Fruit fly (Drosophila melanogaster) whole organism, wandering third instar larva: ENCODE measurements around the gene CG8301.
A peak's percentile ranks its signal among the peaks of the same experiment; 100 is the strongest.

Source experiments
- Abd-B ChIP-seq: fragments of >200 bp; optimal IDR thresholded peaks from 2 replicates; lab custom pipeline; 2017; ENCODE audit warnings: missing biosample characterization, missing genetic modification characterization
- CG32264 ChIP-seq: fragments of 200-800 bp; sonication (Bioruptor generic); optimal IDR thresholded peaks from 2 replicates; lab custom pipeline; 2016; ENCODE audit warnings: missing biosample characterization, missing genetic modification characterization
- CG9705 ChIP-seq: fragments of 200-800 bp; sonication (Bioruptor generic); optimal IDR thresholded peaks from 2 replicates; lab custom pipeline; 2018; ENCODE audit warnings: missing biosample characterization, mild to moderate bottlenecking, missing genetic modification characterization
- CrebA ChIP-seq: fragments of 200-800 bp; sonication (Bioruptor generic); optimal IDR thresholded peaks from 2 replicates; lab custom pipeline; 2016; ENCODE audit warnings: missing biosample characterization, mild to moderate bottlenecking, missing genetic modification characterization, borderline replicate concordance
- Dfd ChIP-seq: fragments of >200 bp; optimal IDR thresholded peaks from 2 replicates; lab custom pipeline; 2017; ENCODE audit warnings: missing biosample characterization, missing genetic modification characterization
- Dif ChIP-seq: fragments of 200-275, 200-300 bp; sonication (Bioruptor generic); optimal IDR thresholded peaks from 2 replicates; lab custom pipeline; 2018; ENCODE audit warnings: missing biosample characterization, missing genetic modification characterization; ENCODE audit not compliant: partially characterized antibody
- GATAd ChIP-seq: sonication (Bioruptor generic); optimal IDR thresholded peaks from 2 replicates; lab custom pipeline; 2016; ENCODE audit warnings: missing biosample characterization, missing genetic modification characterization
- HLH106 ChIP-seq: fragments of 200-800 bp; optimal IDR thresholded peaks from 3 replicates; lab custom pipeline; 2019; ENCODE audit warnings: missing biosample characterization, mild to moderate bottlenecking, missing genetic modification characterization, moderate library complexity
- Hnf4 ChIP-seq: fragments of 200-800 bp; sonication (Bioruptor generic); optimal IDR thresholded peaks from 2 replicates; lab custom pipeline; 2016; ENCODE audit warnings: missing biosample characterization, mild to moderate bottlenecking, missing genetic modification characterization
- Hr78 ChIP-seq: fragments of >200 bp; optimal IDR thresholded peaks from 2 replicates; lab custom pipeline; 2017; ENCODE audit warnings: missing biosample characterization, missing genetic modification characterization
- Hr83 ChIP-seq: fragments of 200-300 bp; sonication (Bioruptor generic); optimal IDR thresholded peaks from 2 replicates; lab custom pipeline; 2016; ENCODE audit warnings: missing biosample characterization, mild to moderate bottlenecking, missing genetic modification characterization, moderate library complexity; ENCODE audit not compliant: poor library complexity, severe bottlenecking
- Jra ChIP-seq: sonication (Bioruptor generic); optimal IDR thresholded peaks from 2 replicates; lab custom pipeline; 2016; ENCODE audit warnings: missing biosample characterization, missing genetic modification characterization
- Mio ChIP-seq: sonication (Bioruptor generic); optimal IDR thresholded peaks from 2 replicates; lab custom pipeline; 2016; ENCODE audit warnings: missing biosample characterization, missing genetic modification characterization
- Myc ChIP-seq: fragments of >200 bp; optimal IDR thresholded peaks from 2 replicates; lab custom pipeline; 2017
- N ChIP-seq: fragments of >200 bp; optimal IDR thresholded peaks from 2 replicates; lab custom pipeline; 2018; ENCODE audit warnings: missing biosample characterization, missing external identifiers, missing genetic modification characterization
- OdsH ChIP-seq: fragments of 200-800 bp; sonication (Bioruptor generic); optimal IDR thresholded peaks from 2 replicates; lab custom pipeline; 2016; ENCODE audit warnings: missing biosample characterization, mild to moderate bottlenecking, missing genetic modification characterization
- Rel ChIP-seq, 2 experiments: fragments of 200-800 bp; sonication (Bioruptor generic) in 1 of 2; optimal IDR thresholded peaks; 2 replicates in 1 of 2; 3 replicates in 1 of 2; lab custom pipeline; 2016 to 2019; ENCODE audit warnings: mild to moderate bottlenecking in 2 of 2, missing biosample characterization in 2 of 2, missing genetic modification characterization in 2 of 2, moderate library complexity in 1 of 2
- Sp1 ChIP-seq: fragments of 200-800 bp; sonication (Bioruptor generic); optimal IDR thresholded peaks from 3 replicates; lab custom pipeline; 2019; ENCODE audit warnings: missing biosample characterization, mild to moderate bottlenecking, missing genetic modification characterization, moderate library complexity
- Vsx2 ChIP-seq: fragments of 200-300, 225-300 bp; sonication (Bioruptor generic); optimal IDR thresholded peaks from 2 replicates; lab custom pipeline; 2018; ENCODE audit warnings: missing biosample characterization, missing genetic modification characterization; ENCODE audit not compliant: partially characterized antibody
- br ChIP-seq: fragments of 200-800 bp; sonication (Bioruptor generic); optimal IDR thresholded peaks from 2 replicates; lab custom pipeline; 2016; ENCODE audit warnings: missing biosample characterization, missing genetic modification characterization
- brk ChIP-seq: fragments of 200-800 bp; sonication (Bioruptor generic); optimal IDR thresholded peaks from 2 replicates; lab custom pipeline; 2016; ENCODE audit warnings: missing biosample characterization, mild to moderate bottlenecking, missing genetic modification characterization
- dl ChIP-seq, 2 experiments: fragments of 175-275, 200-275 bp in 1 of 2; fragments of 200-275 bp in 1 of 2; sonication (Bioruptor generic); optimal IDR thresholded peaks; lab custom pipeline; 2018; ENCODE audit warnings: mild to moderate bottlenecking in 2 of 2, missing biosample characterization in 2 of 2, missing genetic modification characterization in 2 of 2, moderate library complexity in 2 of 2; ENCODE audit not compliant: partially characterized antibody in 2 of 2, insufficient read depth in 1 of 2
- dmrt93B ChIP-seq: fragments of 200-800 bp; sonication (Bioruptor generic); optimal IDR thresholded peaks from 2 replicates; lab custom pipeline; 2018; ENCODE audit warnings: missing biosample characterization, mild to moderate bottlenecking, missing genetic modification characterization
- dsf ChIP-seq: sonication (Bioruptor generic); optimal IDR thresholded peaks from 2 replicates; lab custom pipeline; 2016; ENCODE audit warnings: missing biosample characterization, missing genetic modification characterization, borderline replicate concordance
- ey ChIP-seq: fragments of 200-800 bp; sonication (Bioruptor generic); optimal IDR thresholded peaks from 2 replicates; lab custom pipeline; 2016; ENCODE audit warnings: missing biosample characterization, missing genetic modification characterization
- foxo ChIP-seq, 2 experiments: fragments of 200-800 bp; sonication (Bioruptor generic); optimal IDR thresholded peaks; 2 replicates in 1 of 2; 3 replicates in 1 of 2; lab custom pipeline; 2016 to 2017; ENCODE audit warnings: missing biosample characterization in 2 of 2, missing genetic modification characterization in 2 of 2
- fru ChIP-seq: fragments of 200-800 bp; sonication (Bioruptor generic); optimal IDR thresholded peaks from 3 replicates; lab custom pipeline; 2016; ENCODE audit warnings: missing biosample characterization, mild to moderate bottlenecking, missing genetic modification characterization
- h ChIP-seq: fragments of 200-800 bp; sonication (Bioruptor generic); optimal IDR thresholded peaks from 3 replicates; lab custom pipeline; 2016; ENCODE audit warnings: missing biosample characterization, mild to moderate bottlenecking, missing genetic modification characterization
- jim ChIP-seq: fragments of 175-275, 200-325 bp; sonication (Bioruptor generic); optimal IDR thresholded peaks from 2 replicates; lab custom pipeline; 2016; ENCODE audit warnings: missing biosample characterization, mild to moderate bottlenecking, missing genetic modification characterization
- lola ChIP-seq: fragments of >200 bp; optimal IDR thresholded peaks from 2 replicates; lab custom pipeline; 2017; ENCODE audit warnings: missing biosample characterization, missing genetic modification characterization
- pan ChIP-seq: fragments of >200 bp; optimal IDR thresholded peaks from 2 replicates; lab custom pipeline; 2017
- psq ChIP-seq: fragments of 200-800 bp; sonication (Bioruptor generic); optimal IDR thresholded peaks from 3 replicates; lab custom pipeline; 2017; ENCODE audit warnings: missing biosample characterization, mild to moderate bottlenecking, missing genetic modification characterization, moderate library complexity
- rgr ChIP-seq: fragments of 200-800 bp; sonication (Bioruptor generic); optimal IDR thresholded peaks from 3 replicates; lab custom pipeline; 2016; ENCODE audit warnings: missing biosample characterization, mild to moderate bottlenecking, missing genetic modification characterization
- sage ChIP-seq: fragments of 200-800 bp; sonication (Bioruptor generic); optimal IDR thresholded peaks from 2 replicates; lab custom pipeline; 2016; ENCODE audit warnings: missing biosample characterization, mild to moderate bottlenecking, missing genetic modification characterization
- sv ChIP-seq: fragments of 200-800 bp; sonication (Bioruptor generic); optimal IDR thresholded peaks from 3 replicates; lab custom pipeline; 2016; ENCODE audit warnings: missing biosample characterization, missing genetic modification characterization
- tai ChIP-seq: sonication (Bioruptor generic); optimal IDR thresholded peaks from 2 replicates; lab custom pipeline; 2016; ENCODE audit warnings: missing biosample characterization, missing genetic modification characterization
- usp ChIP-seq: fragments of >200 bp; optimal IDR thresholded peaks from 2 replicates; lab custom pipeline; 2017; ENCODE audit warnings: missing biosample characterization, missing genetic modification characterization
- woc ChIP-seq: sonication (Bioruptor generic); optimal IDR thresholded peaks from 2 replicates; lab custom pipeline; 2016; ENCODE audit warnings: missing biosample characterization, mild to moderate bottlenecking, missing genetic modification characterization

Gene CG8301

DNA sequence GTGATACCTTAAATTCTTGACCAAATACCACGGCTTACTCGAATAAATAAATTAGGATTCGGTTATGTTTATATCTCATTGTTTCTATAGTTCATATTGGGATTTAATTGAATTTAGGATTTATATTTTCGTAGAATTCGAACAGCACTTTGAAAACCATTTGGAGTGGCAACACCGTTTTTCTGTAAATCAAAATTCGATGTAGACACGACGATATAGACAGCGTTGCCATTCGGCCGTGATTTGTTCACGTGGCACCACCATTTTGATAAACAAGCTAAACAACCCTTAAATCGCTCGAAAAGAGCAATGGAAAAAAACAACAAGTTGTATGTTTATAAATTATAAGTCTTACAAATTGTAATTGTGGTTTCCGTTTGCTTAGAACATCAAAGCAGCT is 47.5 kb downstream of the CG8301 start:
- TF ChIP-seq HLH106 (tag; lab: Kevin White, UChicago), result no peak
- TF ChIP-seq pan (lab: Kevin White, UChicago), result no peak
- TF ChIP-seq brk, result peak; percentile 34
- peak; percentile 53 for TF ChIP-seq Hnf4
- TF ChIP-seq Myc (lab: Kevin White, UChicago), result peak; percentile 17
- TF ChIP-seq dmrt93B (GFP tag; lab: Kevin White, UChicago), result no peak
- no peak for TF ChIP-seq lola

DNA sequence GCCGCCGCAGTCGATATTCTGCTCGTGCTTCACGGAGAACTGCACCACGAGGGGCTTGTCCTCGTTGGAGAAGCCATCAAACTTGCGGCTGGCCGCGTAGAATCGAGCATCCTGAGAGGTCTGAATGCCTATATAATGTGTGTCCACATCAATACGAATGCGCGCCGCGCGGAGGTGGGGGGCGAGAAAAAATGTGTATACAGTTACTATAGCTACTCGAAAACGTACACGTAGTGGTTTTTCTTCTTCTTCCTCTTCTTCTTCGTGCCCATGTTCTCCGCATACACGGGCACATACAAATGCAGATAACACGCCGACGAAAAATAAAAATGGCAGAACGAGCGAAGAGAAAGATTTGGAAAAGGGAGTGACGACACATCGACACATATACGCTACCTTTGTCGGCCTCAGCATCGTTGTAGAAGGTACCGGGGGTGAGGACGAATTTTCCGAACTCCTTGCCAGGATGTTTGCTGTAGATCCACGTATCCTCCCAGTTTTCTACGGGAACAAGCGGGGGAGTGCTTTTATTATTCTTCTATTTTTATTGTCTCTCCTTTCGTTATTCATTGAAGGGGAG is 49.0 kb downstream of the CG8301 start:
- TF ChIP-seq Sp1 (GFP tag; lab: Kevin White, UChicago) (no peak), psq (peak; percentile 88), Hnf4 (no peak), GATAd (GFP tag; lab: Kevin White, UChicago) (no peak), foxo (GFP tag; optimal IDR thresholded peaks at IDR 0.05; lab: Kevin White, UChicago) (no peak), CG32264 (GFP tag; lab: Kevin White, UChicago) (no peak), dl (GFP tag; optimal IDR thresholded peaks at IDR 0.05; lab: Kevin White, UChicago; ENCODE audit: insufficient read depth in 1 of 2, partially characterized antibody in 2 of 2) (peak in 1 of 2 experiments; percentile 37), jim (no peak), h (no peak), sage (GFP tag; lab: Kevin White, UChicago) (no peak), Vsx2 (GFP tag; lab: Kevin White, UChicago) (no peak), Hr83 (peak; percentile 38), N (GFP tag; lab: Kevin White, UChicago) (no peak), Mio (GFP tag; lab: Kevin White, UChicago) (no peak), Rel (GFP tag; optimal IDR thresholded peaks at IDR 0.05; lab: Kevin White, UChicago) (no peak), Rel (tag; optimal IDR thresholded peaks at IDR 0.05; lab: Kevin White, UChicago) (peak; percentile 30), woc (GFP tag; lab: Kevin White, UChicago) (no peak), Dfd (no peak), usp (no peak), Jra (GFP tag; lab: Kevin White, UChicago) (no peak), br (GFP tag; lab: Kevin White, UChicago) (no peak), lola (no peak), fru (GFP tag; lab: Kevin White, UChicago) (no peak), tai (GFP tag; lab: Kevin White, UChicago) (no peak), rgr (GFP tag; lab: Kevin White, UChicago) (no peak), Hr78 (no peak), OdsH (GFP tag; lab: Kevin White, UChicago) (no peak), CrebA (peak; percentile 97), CG9705 (no peak), dmrt93B (GFP tag; lab: Kevin White, UChicago) (no peak), brk (no peak)
- TF ChIP-seq, all 38 proteins: peak for 5

DNA sequence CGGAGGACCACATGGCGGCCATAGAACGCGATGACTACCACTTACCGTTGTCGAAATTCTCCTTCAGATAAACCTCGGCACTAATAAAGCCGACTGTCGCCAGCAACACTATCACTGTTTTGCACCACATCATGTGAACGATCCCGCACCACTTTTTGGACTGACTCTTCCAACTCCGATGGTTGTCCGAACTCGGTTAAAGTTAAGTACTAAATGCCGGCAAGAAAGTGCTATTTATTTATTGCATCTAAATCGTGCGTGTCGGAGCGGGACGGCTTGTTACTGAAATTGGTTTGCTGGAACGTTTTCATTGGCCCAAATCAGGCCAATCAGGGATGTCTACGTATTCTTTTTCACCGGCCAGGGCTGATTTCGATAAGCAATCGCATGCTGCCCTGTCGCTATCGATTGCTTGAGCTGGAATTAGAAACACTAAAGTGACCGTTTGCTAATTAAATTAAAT is 49.6 kb downstream of the CG8301 start, which contains the start of gene Calr:
TSS of gene Calr (minus strand) at position 219 of the 463 bp plus-strand sequence.
- TF ChIP-seq Mio (GFP tag; lab: Kevin White, UChicago) (peak; percentile 30), CG9705 (peak; percentile 4), foxo (GFP tag; optimal IDR thresholded peaks at IDR 0.05; lab: Kevin White, UChicago) (peak; percentile 48 to 52), Sp1 (GFP tag; lab: Kevin White, UChicago) (peak; percentile 65), Jra (GFP tag; lab: Kevin White, UChicago) (peak; percentile 50), dmrt93B (GFP tag; lab: Kevin White, UChicago) (no peak), Dfd (no peak), psq (peak; percentile 81), CrebA (no peak), Hr83 (peak; percentile 63), Vsx2 (GFP tag; lab: Kevin White, UChicago) (no peak), Abd-B (GFP tag; lab: Kevin White, UChicago) (no peak), woc (GFP tag; lab: Kevin White, UChicago) (no peak), dl (GFP tag; optimal IDR thresholded peaks at IDR 0.05; lab: Kevin White, UChicago; ENCODE audit: insufficient read depth in 1 of 2, partially characterized antibody in 2 of 2) (peak in 1 of 2 experiments; percentile 50), HLH106 (tag; lab: Kevin White, UChicago) (no peak), Hnf4 (peak; percentile 61), sage (GFP tag; lab: Kevin White, UChicago) (no peak), OdsH (GFP tag; lab: Kevin White, UChicago) (no peak), Dif (GFP tag; lab: Kevin White, UChicago) (peak; percentile 86), rgr (GFP tag; lab: Kevin White, UChicago) (peak; percentile 64), Myc (lab: Kevin White, UChicago) (no peak), Hr78 (no peak), tai (GFP tag; lab: Kevin White, UChicago) (no peak), usp (no peak), jim (peak; percentile 44), h (peak; percentile 41), CG32264 (GFP tag; lab: Kevin White, UChicago) (no peak), pan (lab: Kevin White, UChicago) (no peak), dsf (GFP tag; lab: Kevin White, UChicago) (no peak), brk (peak; percentile 49), ey (peak; percentile 44), lola (no peak), Rel (GFP tag; optimal IDR thresholded peaks at IDR 0.05; lab: Kevin White, UChicago) (peak; percentile 48), Rel (tag; optimal IDR thresholded peaks at IDR 0.05; lab: Kevin White, UChicago) (peak; percentile 52), GATAd (GFP tag; lab: Kevin White, UChicago) (no peak), sv (GFP tag; lab: Kevin White, UChicago) (peak; percentile 44), N (GFP tag; lab: Kevin White, UChicago) (no peak), fru (GFP tag; lab: Kevin White, UChicago) (peak; percentile 13), br (GFP tag; lab: Kevin White, UChicago) (peak; percentile 74)
- TF ChIP-seq, all 38 proteins: peak for 19
